Worm (Caenorhabditis elegans): ENCODE results near the gene ddx-23.

DNA sequence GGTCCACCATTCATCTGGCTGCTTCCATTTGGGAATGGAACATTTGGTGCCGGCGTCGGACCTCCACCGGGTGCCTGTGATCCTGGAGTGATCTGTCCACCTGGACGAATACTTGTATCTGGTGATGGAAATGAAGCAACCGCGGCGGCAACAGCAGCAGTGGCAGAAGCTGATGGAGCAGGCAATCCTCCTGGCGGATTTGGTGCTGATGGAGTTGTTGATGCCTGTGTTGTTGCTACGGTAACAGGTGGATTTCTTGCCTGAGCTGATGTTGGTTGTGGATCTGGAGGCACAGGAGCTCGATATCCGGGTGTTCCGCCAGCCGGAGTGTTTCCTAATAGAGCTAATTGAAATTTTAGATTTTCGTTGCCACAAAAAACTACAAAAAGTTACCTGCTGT, 20.6 kb downstream of the ddx-23 start:
- TF ChIP-seq ces-1 (GFP tag; optimal IDR thresholded peaks at IDR 0.05) (no peak), ztf-11 (tag; optimal IDR thresholded peaks at IDR 0.05) (no peak), zip-8 (tag; optimal IDR thresholded peaks at IDR 0.05) (no peak), M03D4.4 (tag; optimal IDR thresholded peaks at IDR 0.05) (no peak), elt-3 (tag; optimal IDR thresholded peaks at IDR 0.05) (no peak), mls-2 (tag; optimal IDR thresholded peaks at IDR 0.05) (no peak), unc-62 (GFP tag; optimal IDR thresholded peaks at IDR 0.05) (no peak)
